Fruit fly (Drosophila melanogaster) whole organism, pupa: Measurements from ENCODE around the gene CG45049.
A peak's percentile ranks its signal among the peaks of the same experiment; 100 is the strongest.

Experiments used
- CG10348 ChIP-seq: fragments of 200-800 bp; sonication (Bioruptor generic); IDR thresholded peaks from 2 replicates; pipeline ENCODE4 v1.3.6; 2022; ENCODE audit warnings: missing biosample characterization, missing genetic modification characterization
- CG12605 ChIP-seq: fragments of 200-800 bp; sonication (Bioruptor generic); IDR thresholded peaks from 2 replicates; pipeline ENCODE4 v1.3.6; 2022; ENCODE audit warnings: missing biosample characterization, missing genetic modification characterization
- CG13204 ChIP-seq: fragments of 200-800 bp; sonication (Bioruptor generic); optimal IDR thresholded peaks from 2 replicates; lab custom pipeline; 2018; ENCODE audit warnings: missing biosample characterization, mild to moderate bottlenecking, missing genetic modification characterization, moderate library complexity
- CG14655 ChIP-seq: fragments of 200-800 bp; sonication (Bioruptor generic); optimal IDR thresholded peaks from 3 replicates; lab custom pipeline; 2017; ENCODE audit warnings: mild to moderate bottlenecking, missing biosample characterization, missing genetic modification reagents, missing genetic modification characterization
- CG15710 ChIP-seq: fragments of 200-800 bp; sonication (Bioruptor generic); optimal IDR thresholded peaks from 2 replicates; lab custom pipeline; 2018; ENCODE audit warnings: missing biosample characterization, mild to moderate bottlenecking, missing genetic modification characterization, moderate library complexity
- CG17806 ChIP-seq: fragments of 200-800 bp; sonication (Bioruptor generic); optimal IDR thresholded peaks from 2 replicates; lab custom pipeline; 2018; ENCODE audit warnings: missing biosample characterization, mild to moderate bottlenecking, missing genetic modification characterization, moderate library complexity
- CG32121 ChIP-seq: fragments of 200-800 bp; sonication (Bioruptor generic); IDR thresholded peaks from 2 replicates; pipeline ENCODE4 v1.3.6; 2022; ENCODE audit warnings: missing biosample characterization, missing genetic modification characterization
- CG34367 ChIP-seq: fragments of 200-800 bp; sonication (Bioruptor generic); optimal IDR thresholded peaks from 2 replicates; lab custom pipeline; 2018; ENCODE audit warnings: missing biosample characterization, mild to moderate bottlenecking, missing genetic modification characterization
- CG4496 ChIP-seq: fragments of 200-800 bp; sonication (Bioruptor generic); IDR thresholded peaks from 3 replicates; pipeline ENCODE4 v1.3.6; 2022; ENCODE audit warnings: missing biosample characterization, missing genetic modification characterization
- CG8159 ChIP-seq: fragments of 200-800 bp; sonication (Bioruptor generic); optimal IDR thresholded peaks from 3 replicates; lab custom pipeline; 2018; ENCODE audit warnings: missing biosample characterization, mild to moderate bottlenecking, missing genetic modification characterization, moderate library complexity
- CG8301 ChIP-seq: fragments of 200-800 bp; sonication (Bioruptor generic); optimal IDR thresholded peaks from 2 replicates; lab custom pipeline; 2018; ENCODE audit warnings: missing biosample characterization, mild to moderate bottlenecking, missing genetic modification characterization
- CG9948 ChIP-seq: fragments of 200-800 bp; sonication (Bioruptor generic); optimal IDR thresholded peaks from 2 replicates; lab custom pipeline; 2018; ENCODE audit warnings: missing biosample characterization, mild to moderate bottlenecking, missing genetic modification characterization, moderate library complexity
- D1 ChIP-seq: fragments of 200-800 bp; sonication (Bioruptor generic); optimal IDR thresholded peaks from 2 replicates; lab custom pipeline; 2018; ENCODE audit warnings: missing biosample characterization, mild to moderate bottlenecking, missing genetic modification characterization, moderate library complexity
- EcR ChIP-seq: fragments of 200-800 bp; sonication (Bioruptor generic); optimal IDR thresholded peaks from 3 replicates; lab custom pipeline; 2019; ENCODE audit warnings: missing biosample characterization, missing genetic modification characterization, mild to moderate bottlenecking, moderate library complexity, missing genetic modification reagents
- Ets98B ChIP-seq: fragments of 200-800 bp; sonication (Bioruptor generic); IDR thresholded peaks from 2 replicates; pipeline ENCODE4 v1.3.6; 2022; ENCODE audit warnings: missing biosample characterization, missing genetic modification characterization
- Pif1A ChIP-seq: fragments of 200-800 bp; sonication (Bioruptor generic); optimal IDR thresholded peaks from 3 replicates; lab custom pipeline; 2016; ENCODE audit warnings: missing biosample characterization, missing genetic modification characterization
- Pif1B ChIP-seq: fragments of 200-800 bp; sonication (Bioruptor generic); optimal IDR thresholded peaks from 3 replicates; lab custom pipeline; 2016; ENCODE audit warnings: missing biosample characterization, missing genetic modification characterization
- Snoo ChIP-seq: fragments of 200-800 bp; sonication (Bioruptor generic); optimal IDR thresholded peaks from 3 replicates; lab custom pipeline; 2017; ENCODE audit warnings: missing biosample characterization, mild to moderate bottlenecking, missing genetic modification characterization, inconsistent platforms
- fd96Ca ChIP-seq: fragments of 200-800 bp; sonication (Bioruptor generic); IDR thresholded peaks from 3 replicates; pipeline ENCODE4 v1.3.6; 2022; ENCODE audit warnings: missing biosample characterization, missing genetic modification characterization
- gl ChIP-seq: fragments of 200-800 bp; sonication (Bioruptor generic); optimal IDR thresholded peaks from 2 replicates; lab custom pipeline; 2018; ENCODE audit warnings: missing biosample characterization, mild to moderate bottlenecking, missing genetic modification characterization
- rn ChIP-seq: fragments of 200-800 bp; sonication (Bioruptor generic); IDR thresholded peaks from 2 replicates; pipeline ENCODE4 v1.3.6; 2022; ENCODE audit warnings: missing biosample characterization, missing genetic modification characterization

CG45049 gene

DNA sequence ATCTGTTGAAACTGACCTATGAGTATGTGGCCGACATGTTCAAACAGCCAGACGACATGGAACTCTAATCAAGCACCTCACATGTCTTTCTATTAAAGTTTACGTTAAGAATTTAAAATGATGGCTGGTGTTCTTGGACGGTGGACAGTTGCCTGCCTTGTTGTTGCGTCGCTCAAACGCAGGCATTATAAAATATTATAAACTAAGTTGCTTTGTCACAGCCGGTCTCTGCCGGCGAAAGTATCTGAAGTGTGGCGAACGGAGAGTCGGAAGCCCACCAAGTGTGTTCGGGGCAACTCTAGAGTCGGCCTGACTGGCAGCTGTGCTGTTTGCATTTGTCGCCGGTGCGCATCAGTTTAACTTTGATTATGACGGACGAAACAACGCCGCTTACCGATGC lies 32.1 kb upstream of the CG45049 start, which contains the start of gene cd:
Gene cd, plus strand, starts transcription at position 301 of the 400 bp plus-strand sequence.
- TF ChIP-seq gl (tag; lab: Kevin White, UChicago) = no peak
- TF ChIP-seq, all 21 proteins: peak for 0

- TF ChIP-seq rn (no peak), CG14655 (GFP tag; lab: Kevin White, UChicago) (no peak), CG32121 (no peak), Pif1A (no peak), Ets98B (GFP tag; lab: Robert Waterston, UW) (no peak), CG10348 (GFP tag; lab: Robert Waterston, UW) (no peak), CG13204 (GFP tag; lab: Kevin White, UChicago) (no peak), CG17806 (tag; lab: Kevin White, UChicago) (no peak), D1 (tag; lab: Kevin White, UChicago) (no peak), gl (tag; lab: Kevin White, UChicago) (no peak), EcR (GFP tag; lab: Kevin White, UChicago) (no peak), CG9948 (tag; lab: Kevin White, UChicago) (no peak), CG4496 (no peak), CG15710 (no peak), fd96Ca (GFP tag; lab: Robert Waterston, UW) (no peak), CG12605 (GFP tag; lab: Robert Waterston, UW) (no peak), Pif1B (GFP tag; lab: Kevin White, UChicago) (no peak), CG8159 (tag; lab: Kevin White, UChicago) (no peak), Snoo (tag; lab: Kevin White, UChicago) (no peak)
- TF ChIP-seq, all 21 proteins: peak for 0
Observed at dm6 chr3R:22698208-22698607, 28.6 kb upstream of the CG45049 start, which contains the start of gene Cyp6d4. Gene Cyp6d4 (plus strand): TSS chr3R:22698319.

DNA sequence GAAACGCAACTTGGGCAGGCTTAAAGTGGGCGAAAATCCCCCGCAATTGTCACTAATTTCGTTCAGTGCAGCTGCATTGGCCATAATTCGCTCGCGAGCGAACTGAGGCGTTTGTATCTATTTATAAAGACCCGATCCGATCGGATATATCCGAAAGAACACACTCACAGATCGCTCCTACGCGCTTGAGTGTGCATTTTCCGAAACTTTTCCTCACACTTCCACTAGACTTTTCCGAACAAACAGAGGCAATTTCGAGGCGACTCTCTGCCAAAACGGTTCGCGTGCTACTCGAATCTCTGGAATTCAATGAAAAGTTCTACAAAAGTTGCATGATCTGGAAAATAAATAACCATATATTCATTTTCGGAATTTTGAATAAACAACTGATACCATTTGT lies 25.0 kb upstream of the CG45049 start, which contains the start of the genes CG6972 and CCAP:
Gene CG6972, plus strand, starts transcription at position 215 of the 400 bp plus-strand sequence.
Gene CCAP, minus strand, starts transcription at position 292 of the 400 bp plus-strand sequence.
- TF ChIP-seq EcR (GFP tag; lab: Kevin White, UChicago) (no peak), CG32121 (0 out of 2 replicates have a peak, but pooled peaks have one; percentile 28)

DNA sequence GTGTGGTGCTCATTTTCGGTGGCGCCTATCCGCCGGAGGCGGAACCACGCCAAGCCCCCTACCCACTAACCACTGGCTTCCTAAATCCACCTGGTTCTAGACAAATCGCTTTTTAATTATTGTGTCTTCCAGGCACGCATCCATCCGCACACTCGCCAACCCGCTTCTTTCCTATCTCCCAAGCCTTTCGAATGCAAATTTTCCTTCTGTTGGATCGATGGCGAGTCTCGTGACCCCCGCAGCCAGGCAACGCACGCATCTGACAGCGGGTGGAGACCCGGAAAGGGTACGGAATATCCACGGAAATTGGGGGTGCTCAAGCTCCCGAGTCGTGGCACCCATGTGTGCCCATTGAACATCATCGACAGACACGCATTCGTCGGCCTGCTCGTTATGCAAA lies 19.6 kb upstream of the CG45049 start, which contains the start of gene CG13842:
Gene CG13842, minus strand, starts transcription at position 101 of the 400 bp plus-strand sequence.
- no peak for TF ChIP-seq CG32121
- no peak for TF ChIP-seq Snoo (tag; lab: Kevin White, UChicago)
- no peak for TF ChIP-seq CG10348 (GFP tag; lab: Robert Waterston, UW)
- TF ChIP-seq CG17806 (tag; lab: Kevin White, UChicago) = no peak
- no peak for TF ChIP-seq CG14655 (GFP tag; lab: Kevin White, UChicago)
- no peak for TF ChIP-seq CG8301 (tag; lab: Kevin White, UChicago)
- no peak for TF ChIP-seq gl (tag; lab: Kevin White, UChicago)
- no peak for TF ChIP-seq CG13204 (GFP tag; lab: Kevin White, UChicago)
- no peak for TF ChIP-seq Ets98B (GFP tag; lab: Robert Waterston, UW)
- no peak for TF ChIP-seq rn
- TF ChIP-seq fd96Ca (GFP tag; lab: Robert Waterston, UW) = no peak
- TF ChIP-seq CG15710 = no peak
- no peak for TF ChIP-seq CG4496
- TF ChIP-seq CG9948 (tag; lab: Kevin White, UChicago) = no peak

dm6 chr3R:22710662-22711061 lies 16.1 kb upstream of the CG45049 start, which contains the start of gene CG4907:
Gene CG4907 (minus strand): TSS chr3R:22710762.
- TF ChIP-seq rn = no peak
- TF ChIP-seq Snoo (tag; lab: Kevin White, UChicago) = no peak
- TF ChIP-seq CG14655 (GFP tag; lab: Kevin White, UChicago) = no peak
- TF ChIP-seq CG10348 (GFP tag; lab: Robert Waterston, UW) = no peak
- TF ChIP-seq CG8159 (tag; lab: Kevin White, UChicago) = no peak

dm6 chr3R:22717863-22718262 lies 8.9 kb upstream of the CG45049 start:
- TF ChIP-seq CG9948 (tag; lab: Kevin White, UChicago) (no peak), EcR (GFP tag; lab: Kevin White, UChicago) (no peak), CG17806 (tag; lab: Kevin White, UChicago) (no peak), CG12605 (GFP tag; lab: Robert Waterston, UW) (no peak), CG32121 (no peak), D1 (tag; lab: Kevin White, UChicago) (no peak), CG13204 (GFP tag; lab: Kevin White, UChicago) (no peak), rn (no peak), CG8301 (tag; lab: Kevin White, UChicago) (no peak), Pif1A (no peak), Ets98B (GFP tag; lab: Robert Waterston, UW) (no peak), CG34367 (tag; lab: Kevin White, UChicago) (no peak), fd96Ca (GFP tag; lab: Robert Waterston, UW) (no peak), gl (tag; lab: Kevin White, UChicago) (no peak)

DNA sequence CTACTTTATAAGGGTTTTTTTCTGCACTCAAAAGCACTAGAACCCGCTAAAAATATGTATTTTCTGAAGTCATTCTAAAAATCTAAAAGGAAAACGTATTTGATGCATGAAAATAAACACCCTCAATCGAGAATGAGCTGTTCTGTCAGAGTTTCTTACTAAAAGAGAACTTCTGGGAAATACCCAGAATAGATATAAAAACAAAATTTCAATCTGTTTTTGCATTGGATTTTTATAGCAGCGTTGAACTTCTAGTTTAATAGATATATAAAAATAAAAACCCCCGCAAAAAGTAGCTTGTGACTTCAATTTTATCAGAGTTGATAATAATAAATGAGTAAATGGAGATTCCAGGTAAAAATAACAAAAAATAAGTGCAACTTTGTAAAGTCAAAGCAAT lies 8.4 kb upstream of the CG45049 start:
- no peak for TF ChIP-seq CG4496
